Fruit fly (Drosophila melanogaster): ENCODE data around the gene CG11357.

dm6 chr3L:4516378-4516777, 25.5 kb upstream of the CG11357 start:
- TF ChIP-seq pad (GFP tag; optimal IDR thresholded peaks at IDR 0.05) (no peak), Crg-1 (GFP tag; optimal IDR thresholded peaks at IDR 0.05) (no peak), CG33017 (tag; optimal IDR thresholded peaks at IDR 0.05) (no peak), bab1 (GFP tag; optimal IDR thresholded peaks at IDR 0.05) (no peak), kay (GFP tag; ENCODE audit: borderline replicate concordance) (no peak), CG11617 (GFP tag; optimal IDR thresholded peaks at IDR 0.05) (no peak), tj (GFP tag; optimal IDR thresholded peaks at IDR 0.05) (no peak), CG14711 (tag; optimal IDR thresholded peaks at IDR 0.05) (no peak), CG1620 (GFP tag; optimal IDR thresholded peaks at IDR 0.05) (no peak), CG12768 (GFP tag; optimal IDR thresholded peaks at IDR 0.05) (no peak), CG5204 (GFP tag; optimal IDR thresholded peaks at IDR 0.05) (no peak), Hr96 (GFP tag; optimal IDR thresholded peaks at IDR 0.05) (no peak), cic (GFP tag; optimal IDR thresholded peaks at IDR 0.05) (no peak)

Measured in whole organism, adult.